Worm (Caenorhabditis elegans) whole organism, early embryonic: Measurements from ENCODE around the gene C03F11.4.

Experiments used
- B0310.2 ChIP-seq: sonication (generic microtip); optimal IDR thresholded peaks from 2 replicates; lab custom pipeline; 2016; ENCODE audit warnings: mild to moderate bottlenecking, missing genetic modification characterization, missing compliant biosample characterization
- F13C5.2 ChIP-seq: sonication (generic microtip); optimal IDR thresholded peaks from 2 replicates; lab custom pipeline; 2017; ENCODE audit warnings: mild to moderate bottlenecking, missing genetic modification characterization, inconsistent platforms, missing compliant biosample characterization
- aly-1 ChIP-seq: sonication (generic microtip); optimal IDR thresholded peaks from 2 replicates; lab custom pipeline; 2016; ENCODE audit warnings: missing genetic modification characterization, missing compliant biosample characterization
- ama-1 ChIP-seq: fragments of 150-350 bp; optimal IDR thresholded peaks from 2 replicates; lab custom pipeline; 2014
- ceh-13 ChIP-seq: fragments of 200-800 bp; sonication (Bioruptor generic); optimal IDR thresholded peaks from 2 replicates; lab custom pipeline; 2018; ENCODE audit warnings: mild to moderate bottlenecking, missing genetic modification characterization, missing compliant biosample characterization
- ceh-36 ChIP-seq: sonication (generic microtip); optimal IDR thresholded peaks from 2 replicates; lab custom pipeline; 2016; ENCODE audit warnings: missing genetic modification characterization, inconsistent platforms, missing compliant biosample characterization
- ets-7 ChIP-seq: sonication (generic microtip); optimal IDR thresholded peaks from 2 replicates; lab custom pipeline; 2016; ENCODE audit warnings: missing genotype, missing genetic modification characterization, missing compliant biosample characterization
- flt-1 ChIP-seq: fragments of 200-800 bp; sonication (Bioruptor generic); IDR thresholded peaks from 2 replicates; pipeline ENCODE4 v1.3.6; 2022; ENCODE audit warnings: missing genetic modification characterization, missing compliant biosample characterization
- hmbx-1 ChIP-seq: sonication (generic microtip); optimal IDR thresholded peaks from 2 replicates; lab custom pipeline; 2016; ENCODE audit warnings: mild to moderate bottlenecking, missing genetic modification characterization, missing compliant biosample characterization
- hmg-4 ChIP-seq: fragments of 200-800 bp; sonication (Bioruptor generic); optimal IDR thresholded peaks from 2 replicates; lab custom pipeline; 2018; ENCODE audit warnings: mild to moderate bottlenecking, missing genetic modification characterization, missing compliant biosample characterization
- hnd-1 ChIP-seq: sonication (generic microtip); optimal IDR thresholded peaks from 2 replicates; lab custom pipeline; 2016; ENCODE audit warnings: missing genetic modification characterization, missing compliant biosample characterization
- pes-1 ChIP-seq: fragments of 200-800 bp; sonication (Bioruptor generic); IDR thresholded peaks from 2 replicates; pipeline ENCODE4 v1.3.6; 2022; ENCODE audit warnings: missing genetic modification reagents, missing genetic modification characterization, missing compliant biosample characterization
- scrt-1 ChIP-seq: fragments of 200-800 bp; sonication (Bioruptor generic); IDR thresholded peaks from 2 replicates; pipeline ENCODE4 v1.3.6; 2022; ENCODE audit warnings: missing genetic modification characterization, missing compliant biosample characterization
- sea-1 ChIP-seq: fragments of 200-800 bp; sonication (Bioruptor generic); conservative IDR thresholded peaks from 2 replicates; pipeline ENCODE4 v1.3.6; 2022; ENCODE audit warnings: missing genetic modification characterization, missing compliant biosample characterization
- tbx-11 ChIP-seq: fragments of 200-800 bp; sonication (Bioruptor generic); IDR thresholded peaks from 2 replicates; pipeline ENCODE4 v1.3.6; 2022; ENCODE audit warnings: missing genetic modification characterization, missing compliant biosample characterization
- tbx-37 ChIP-seq: fragments of 200-800 bp; sonication (Bioruptor generic); conservative IDR thresholded peaks from 2 replicates; pipeline ENCODE4 v1.3.6; 2022; ENCODE audit warnings: missing genetic modification reagents, missing genetic modification characterization, missing compliant biosample characterization
- tra-4 ChIP-seq: sonication (generic microtip); optimal IDR thresholded peaks from 2 replicates; lab custom pipeline; 2017; ENCODE audit warnings: missing genetic modification characterization, missing compliant biosample characterization

Gene C03F11.4

ce11 chrX:5397300-5397699 is 8.9 kb downstream of the C03F11.4 start, which contains the start of gene C03F11.2:
Gene C03F11.2, minus strand, starts transcription at chrX:5397400.
- TF ChIP-seq F13C5.2 (tag; lab: Kevin White, UChicago), result no peak
- no peak for TF ChIP-seq B0310.2 (tag; lab: Kevin White, UChicago)
- no peak for TF ChIP-seq ceh-13 (GFP tag; lab: Kevin White, UChicago)
- no peak for TF ChIP-seq sea-1
- TF ChIP-seq tbx-37 (GFP tag; lab: Robert Waterston, UW), result no peak
- no peak for TF ChIP-seq aly-1 (tag; lab: Kevin White, UChicago)
- no peak for TF ChIP-seq ets-7 (tag; lab: Kevin White, UChicago)
- no peak for TF ChIP-seq hnd-1
- no peak for TF ChIP-seq tbx-11 (GFP tag; lab: Robert Waterston, UW)

ce11 chrX:5387629-5388028 is 18.6 kb downstream of the C03F11.4 start:
- no peak for TF ChIP-seq F13C5.2 (tag; lab: Kevin White, UChicago)
- TF ChIP-seq tbx-11 (GFP tag; lab: Robert Waterston, UW), result no peak
- no peak for TF ChIP-seq hmg-4 (GFP tag; lab: Kevin White, UChicago)
- no peak for TF ChIP-seq hnd-1
- TF ChIP-seq hmbx-1 (tag; lab: Kevin White, UChicago), result no peak
- no peak for TF ChIP-seq sea-1
- no peak for TF ChIP-seq tra-4 (tag; lab: Kevin White, UChicago)
- no peak for TF ChIP-seq ceh-36
- TF ChIP-seq pes-1 (GFP tag; lab: Robert Waterston, UW), result no peak
- TF ChIP-seq aly-1 (tag; lab: Kevin White, UChicago), result no peak
- TF ChIP-seq ceh-13 (GFP tag; lab: Kevin White, UChicago), result no peak
- no peak for TF ChIP-seq flt-1 (GFP tag; lab: Robert Waterston, UW)
- no peak for TF ChIP-seq tbx-37 (GFP tag; lab: Robert Waterston, UW)
- TF ChIP-seq B0310.2 (tag; lab: Kevin White, UChicago), result no peak

DNA sequence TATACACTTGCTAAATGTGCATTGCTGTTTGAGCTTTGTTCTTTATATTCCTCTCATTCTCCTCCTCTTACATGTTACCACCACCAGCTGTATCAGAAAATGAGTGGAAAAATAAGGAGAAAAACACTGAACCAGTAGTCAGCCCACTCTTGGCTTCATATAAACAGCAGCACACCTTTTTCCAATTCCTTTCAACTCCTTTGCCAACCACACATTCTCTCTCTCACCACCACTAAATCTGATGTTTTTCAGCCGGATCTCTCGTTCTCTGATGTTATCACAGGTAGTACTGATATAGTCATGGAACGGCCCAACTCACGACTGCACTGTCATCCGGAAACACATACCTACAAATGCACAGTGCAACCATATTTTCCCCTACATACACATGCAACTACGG is 19.7 kb downstream of the C03F11.4 start, which contains the start of gene kcnl-3:
kcnl-3 (plus strand) TSS at position 301 of the 400 bp plus-strand sequence.
- TF ChIP-seq B0310.2 (tag; lab: Kevin White, UChicago), result no peak
- TF ChIP-seq scrt-1, result no peak
- no peak for TF ChIP-seq pes-1 (GFP tag; lab: Robert Waterston, UW)
- no peak for TF ChIP-seq tbx-37 (GFP tag; lab: Robert Waterston, UW)
- TF ChIP-seq tra-4 (tag; lab: Kevin White, UChicago), result no peak
- no peak for TF ChIP-seq ceh-13 (GFP tag; lab: Kevin White, UChicago)
- no peak for TF ChIP-seq hnd-1
- TF ChIP-seq ama-1 (lab: Kevin White, UChicago), result no peak
- no peak for TF ChIP-seq ceh-36
- no peak for TF ChIP-seq F13C5.2 (tag; lab: Kevin White, UChicago)
- TF ChIP-seq hmbx-1 (tag; lab: Kevin White, UChicago), result no peak
- TF ChIP-seq tbx-11 (GFP tag; lab: Robert Waterston, UW), result no peak
- no peak for TF ChIP-seq flt-1 (GFP tag; lab: Robert Waterston, UW)
- no peak for TF ChIP-seq hmg-4 (GFP tag; lab: Kevin White, UChicago)
- TF ChIP-seq sea-1, result no peak

DNA sequence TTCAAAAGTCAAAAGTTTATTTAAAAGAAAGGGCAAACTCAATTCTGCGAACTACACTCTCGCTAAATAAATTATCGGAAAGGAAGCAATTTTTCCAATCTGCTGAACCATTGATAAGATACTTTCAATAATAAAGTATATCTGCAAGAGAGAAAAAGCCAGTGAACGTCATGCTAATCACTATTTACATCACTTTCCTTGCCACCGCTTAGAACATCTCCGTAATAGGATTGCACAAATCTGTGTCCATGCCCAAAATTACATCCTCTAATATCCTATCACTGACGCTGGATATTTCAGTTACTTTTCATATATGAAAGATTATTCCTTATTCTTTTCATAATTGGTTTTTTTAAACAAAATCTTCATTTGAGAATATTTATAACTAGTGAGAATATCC is 23.5 kb downstream of the C03F11.4 start:
- TF ChIP-seq ceh-36 (no peak), scrt-1 (no peak), aly-1 (tag; lab: Kevin White, UChicago) (no peak), F13C5.2 (tag; lab: Kevin White, UChicago) (no peak), ets-7 (tag; lab: Kevin White, UChicago) (no peak), B0310.2 (tag; lab: Kevin White, UChicago) (no peak), ceh-13 (GFP tag; lab: Kevin White, UChicago) (no peak), hmbx-1 (tag; lab: Kevin White, UChicago) (no peak), tbx-11 (GFP tag; lab: Robert Waterston, UW) (no peak), flt-1 (GFP tag; lab: Robert Waterston, UW) (no peak), sea-1 (no peak), tbx-37 (GFP tag; lab: Robert Waterston, UW) (no peak), pes-1 (GFP tag; lab: Robert Waterston, UW) (no peak), ama-1 (lab: Kevin White, UChicago) (no peak), hnd-1 (no peak), tra-4 (tag; lab: Kevin White, UChicago) (no peak), hmg-4 (GFP tag; lab: Kevin White, UChicago) (no peak)

DNA sequence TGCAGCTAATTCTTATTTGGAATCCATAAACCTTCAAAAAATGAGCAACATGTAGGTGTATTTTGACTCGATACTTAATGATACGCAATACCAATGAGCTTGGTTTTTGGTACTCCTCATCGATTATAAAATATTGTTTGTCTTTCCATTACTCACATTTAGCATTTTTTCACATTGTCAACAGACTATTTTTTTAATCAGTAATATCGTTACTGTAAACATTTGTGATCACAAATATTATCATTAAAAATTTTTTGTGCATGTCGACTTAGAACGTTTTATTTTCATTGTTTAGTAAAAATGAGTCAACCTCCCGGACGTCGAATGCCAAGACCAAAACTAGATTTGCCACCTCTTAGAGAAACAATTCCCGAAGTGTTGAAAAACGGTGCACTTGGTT is 28.9 kb downstream of the C03F11.4 start, which contains the start of gene sek-5:
sek-5 (plus strand) TSS at position 301 of the 400 bp plus-strand sequence.
- TF ChIP-seq flt-1 (GFP tag; lab: Robert Waterston, UW), result no peak

DNA sequence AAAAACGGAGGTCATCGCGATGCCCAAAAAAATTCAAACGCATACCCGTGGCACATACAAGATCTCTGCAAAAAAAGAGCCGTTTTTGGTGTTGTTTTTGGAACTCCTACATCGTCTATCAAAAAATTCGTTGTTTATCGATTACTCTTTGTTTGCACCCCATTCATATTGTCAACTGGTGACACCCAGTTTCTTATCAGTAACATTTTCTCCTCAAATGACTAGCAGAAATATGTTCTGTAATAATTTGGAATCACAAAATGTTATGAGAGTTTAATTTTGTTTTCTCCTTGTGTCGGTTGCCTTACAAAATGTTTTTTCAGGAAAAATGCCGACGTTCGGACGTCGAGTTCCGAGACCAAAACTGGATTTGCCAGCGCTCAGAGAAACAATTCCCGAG is 31.5 kb downstream of the C03F11.4 start, which contains the start of gene sek-4:
sek-4 (plus strand) TSS at position 318 of the 400 bp plus-strand sequence.
- no peak for TF ChIP-seq scrt-1
- TF ChIP-seq F13C5.2 (tag; lab: Kevin White, UChicago), result no peak
- TF ChIP-seq ets-7 (tag; lab: Kevin White, UChicago), result no peak
- no peak for TF ChIP-seq ama-1 (lab: Kevin White, UChicago)
- TF ChIP-seq aly-1 (tag; lab: Kevin White, UChicago), result no peak
- TF ChIP-seq tra-4 (tag; lab: Kevin White, UChicago), result no peak
- no peak for TF ChIP-seq sea-1

ce11 chrX:5373597-5373996 is 32.6 kb downstream of the C03F11.4 start:
- TF ChIP-seq ets-7 (tag; lab: Kevin White, UChicago) (no peak), hnd-1 (no peak)

DNA sequence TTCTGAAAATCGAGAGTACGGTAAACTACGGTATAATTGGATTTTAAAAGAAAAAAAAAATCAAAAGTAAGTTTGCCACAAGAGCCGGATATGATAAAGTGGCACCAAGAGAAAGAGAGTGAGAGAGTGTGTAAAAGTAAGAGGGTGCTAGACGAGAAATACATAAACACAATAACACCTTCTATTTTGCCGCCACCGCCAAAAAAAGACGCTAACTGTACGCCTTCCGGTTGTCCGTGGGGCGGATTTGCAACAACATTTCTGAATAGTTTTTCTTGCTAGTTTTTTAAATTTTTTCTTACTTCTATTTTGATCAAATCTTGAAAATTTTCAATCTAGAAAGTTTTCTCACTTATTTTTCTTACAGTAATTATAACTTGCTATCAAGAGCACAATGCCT is 33.6 kb downstream of the C03F11.4 start, which contains the start of gene F35C8.8:
F35C8.8 (minus strand) TSS at position 2 of the 400 bp plus-strand sequence.
- TF ChIP-seq sea-1, result no peak
- TF ChIP-seq hmg-4 (GFP tag; lab: Kevin White, UChicago), result no peak
- no peak for TF ChIP-seq ets-7 (tag; lab: Kevin White, UChicago)
- TF ChIP-seq aly-1 (tag; lab: Kevin White, UChicago), result no peak
- no peak for TF ChIP-seq hmbx-1 (tag; lab: Kevin White, UChicago)
- TF ChIP-seq F13C5.2 (tag; lab: Kevin White, UChicago), result no peak
